Fruit fly (Drosophila melanogaster) whole organism, pupa: ENCODE data around the gene CG12091.

Source experiments
- CG10348 ChIP-seq: fragments of 200-800 bp; sonication (Bioruptor generic); IDR thresholded peaks from 2 replicates; pipeline ENCODE4 v1.3.6; 2022; ENCODE audit warnings: missing biosample characterization, missing genetic modification characterization
- CG12605 ChIP-seq: fragments of 200-800 bp; sonication (Bioruptor generic); IDR thresholded peaks from 2 replicates; pipeline ENCODE4 v1.3.6; 2022; ENCODE audit warnings: missing biosample characterization, missing genetic modification characterization
- CG13204 ChIP-seq: fragments of 200-800 bp; sonication (Bioruptor generic); optimal IDR thresholded peaks from 2 replicates; lab custom pipeline; 2018; ENCODE audit warnings: missing biosample characterization, mild to moderate bottlenecking, missing genetic modification characterization, moderate library complexity
- CG14655 ChIP-seq: fragments of 200-800 bp; sonication (Bioruptor generic); optimal IDR thresholded peaks from 3 replicates; lab custom pipeline; 2017; ENCODE audit warnings: mild to moderate bottlenecking, missing biosample characterization, missing genetic modification reagents, missing genetic modification characterization
- CG15710 ChIP-seq: fragments of 200-800 bp; sonication (Bioruptor generic); optimal IDR thresholded peaks from 2 replicates; lab custom pipeline; 2018; ENCODE audit warnings: missing biosample characterization, mild to moderate bottlenecking, missing genetic modification characterization, moderate library complexity
- CG17806 ChIP-seq: fragments of 200-800 bp; sonication (Bioruptor generic); optimal IDR thresholded peaks from 2 replicates; lab custom pipeline; 2018; ENCODE audit warnings: missing biosample characterization, mild to moderate bottlenecking, missing genetic modification characterization, moderate library complexity
- CG32121 ChIP-seq: fragments of 200-800 bp; sonication (Bioruptor generic); IDR thresholded peaks from 2 replicates; pipeline ENCODE4 v1.3.6; 2022; ENCODE audit warnings: missing biosample characterization, missing genetic modification characterization
- CG34367 ChIP-seq: fragments of 200-800 bp; sonication (Bioruptor generic); optimal IDR thresholded peaks from 2 replicates; lab custom pipeline; 2018; ENCODE audit warnings: missing biosample characterization, mild to moderate bottlenecking, missing genetic modification characterization
- CG4496 ChIP-seq: fragments of 200-800 bp; sonication (Bioruptor generic); IDR thresholded peaks from 3 replicates; pipeline ENCODE4 v1.3.6; 2022; ENCODE audit warnings: missing biosample characterization, missing genetic modification characterization
- CG8159 ChIP-seq: fragments of 200-800 bp; sonication (Bioruptor generic); optimal IDR thresholded peaks from 3 replicates; lab custom pipeline; 2018; ENCODE audit warnings: missing biosample characterization, mild to moderate bottlenecking, missing genetic modification characterization, moderate library complexity
- CG8301 ChIP-seq: fragments of 200-800 bp; sonication (Bioruptor generic); optimal IDR thresholded peaks from 2 replicates; lab custom pipeline; 2018; ENCODE audit warnings: missing biosample characterization, mild to moderate bottlenecking, missing genetic modification characterization
- CG9948 ChIP-seq: fragments of 200-800 bp; sonication (Bioruptor generic); optimal IDR thresholded peaks from 2 replicates; lab custom pipeline; 2018; ENCODE audit warnings: missing biosample characterization, mild to moderate bottlenecking, missing genetic modification characterization, moderate library complexity
- D1 ChIP-seq: fragments of 200-800 bp; sonication (Bioruptor generic); optimal IDR thresholded peaks from 2 replicates; lab custom pipeline; 2018; ENCODE audit warnings: missing biosample characterization, mild to moderate bottlenecking, missing genetic modification characterization, moderate library complexity
- EcR ChIP-seq: fragments of 200-800 bp; sonication (Bioruptor generic); optimal IDR thresholded peaks from 3 replicates; lab custom pipeline; 2019; ENCODE audit warnings: missing biosample characterization, missing genetic modification characterization, mild to moderate bottlenecking, moderate library complexity, missing genetic modification reagents
- Ets98B ChIP-seq: fragments of 200-800 bp; sonication (Bioruptor generic); IDR thresholded peaks from 2 replicates; pipeline ENCODE4 v1.3.6; 2022; ENCODE audit warnings: missing biosample characterization, missing genetic modification characterization
- Pif1A ChIP-seq: fragments of 200-800 bp; sonication (Bioruptor generic); optimal IDR thresholded peaks from 3 replicates; lab custom pipeline; 2016; ENCODE audit warnings: missing biosample characterization, missing genetic modification characterization
- Pif1B ChIP-seq: fragments of 200-800 bp; sonication (Bioruptor generic); optimal IDR thresholded peaks from 3 replicates; lab custom pipeline; 2016; ENCODE audit warnings: missing biosample characterization, missing genetic modification characterization
- Snoo ChIP-seq: fragments of 200-800 bp; sonication (Bioruptor generic); optimal IDR thresholded peaks from 3 replicates; lab custom pipeline; 2017; ENCODE audit warnings: missing biosample characterization, mild to moderate bottlenecking, missing genetic modification characterization, inconsistent platforms
- fd96Ca ChIP-seq: fragments of 200-800 bp; sonication (Bioruptor generic); IDR thresholded peaks from 3 replicates; pipeline ENCODE4 v1.3.6; 2022; ENCODE audit warnings: missing biosample characterization, missing genetic modification characterization
- gl ChIP-seq: fragments of 200-800 bp; sonication (Bioruptor generic); optimal IDR thresholded peaks from 2 replicates; lab custom pipeline; 2018; ENCODE audit warnings: missing biosample characterization, mild to moderate bottlenecking, missing genetic modification characterization
- rn ChIP-seq: fragments of 200-800 bp; sonication (Bioruptor generic); IDR thresholded peaks from 2 replicates; pipeline ENCODE4 v1.3.6; 2022; ENCODE audit warnings: missing biosample characterization, missing genetic modification characterization

The CG12091 gene

DNA sequence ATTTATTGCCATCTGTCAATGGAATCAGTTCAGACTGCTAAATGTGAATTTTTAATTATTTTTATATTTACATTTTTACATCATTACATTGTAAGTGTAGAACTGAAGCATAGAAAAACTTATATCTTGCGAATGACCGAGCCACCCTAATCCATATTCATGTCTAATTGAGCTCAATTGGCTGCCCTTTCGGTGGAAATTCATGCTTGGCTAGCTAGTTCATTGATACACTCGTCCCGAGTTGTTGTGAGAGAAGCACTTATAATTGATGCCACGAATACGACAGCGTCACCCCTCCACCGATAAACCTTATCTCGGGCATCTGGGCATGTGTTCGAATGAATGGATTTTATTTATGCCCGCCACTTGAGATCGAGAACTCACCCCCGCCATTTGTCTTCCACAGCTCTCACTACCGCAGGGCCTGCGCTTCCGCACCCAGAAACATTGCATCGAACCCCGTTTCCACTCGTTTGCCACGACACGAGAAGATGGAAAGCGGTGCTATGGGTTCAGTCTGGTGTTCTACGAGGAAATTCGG is 1.7 kb upstream of the CG12091 start:
- TF ChIP-seq CG12605 (GFP tag; lab: Robert Waterston, UW) (no peak), EcR (GFP tag; lab: Kevin White, UChicago) (peak; percentile 1), CG8301 (tag; lab: Kevin White, UChicago) (no peak), CG10348 (no peak), gl (tag; lab: Kevin White, UChicago) (no peak), CG8159 (tag; lab: Kevin White, UChicago) (peak; percentile 46), Snoo (tag; lab: Kevin White, UChicago) (no peak)

DNA sequence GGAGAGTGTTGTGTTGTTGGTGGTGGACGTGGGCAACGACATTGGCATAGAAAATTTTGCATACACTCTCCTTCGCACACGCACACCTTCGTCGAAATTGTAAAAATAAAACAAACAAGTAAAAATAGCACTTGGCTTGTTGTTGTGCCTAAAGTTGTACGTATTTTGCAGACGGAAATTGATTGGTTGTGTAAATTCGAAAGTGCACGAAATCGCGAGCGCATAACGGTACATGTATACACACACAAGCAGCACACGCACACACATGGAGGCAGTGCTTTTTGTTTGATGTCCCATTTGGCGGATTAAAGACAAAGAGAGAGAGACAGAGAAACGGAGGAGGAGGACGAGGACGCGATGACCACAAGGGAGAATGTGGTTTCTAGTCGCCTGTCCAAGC is 718 bp upstream of the CG12091 start:
- TF ChIP-seq Snoo (tag; lab: Kevin White, UChicago): no peak
- no peak for TF ChIP-seq CG8159 (tag; lab: Kevin White, UChicago)
- no peak for TF ChIP-seq CG17806 (tag; lab: Kevin White, UChicago)
- TF ChIP-seq D1: no peak
- no peak for TF ChIP-seq CG32121 (GFP tag; lab: Robert Waterston, UW)
- no peak for TF ChIP-seq rn (GFP tag; lab: Robert Waterston, UW)
- TF ChIP-seq CG8301 (tag; lab: Kevin White, UChicago): no peak

DNA sequence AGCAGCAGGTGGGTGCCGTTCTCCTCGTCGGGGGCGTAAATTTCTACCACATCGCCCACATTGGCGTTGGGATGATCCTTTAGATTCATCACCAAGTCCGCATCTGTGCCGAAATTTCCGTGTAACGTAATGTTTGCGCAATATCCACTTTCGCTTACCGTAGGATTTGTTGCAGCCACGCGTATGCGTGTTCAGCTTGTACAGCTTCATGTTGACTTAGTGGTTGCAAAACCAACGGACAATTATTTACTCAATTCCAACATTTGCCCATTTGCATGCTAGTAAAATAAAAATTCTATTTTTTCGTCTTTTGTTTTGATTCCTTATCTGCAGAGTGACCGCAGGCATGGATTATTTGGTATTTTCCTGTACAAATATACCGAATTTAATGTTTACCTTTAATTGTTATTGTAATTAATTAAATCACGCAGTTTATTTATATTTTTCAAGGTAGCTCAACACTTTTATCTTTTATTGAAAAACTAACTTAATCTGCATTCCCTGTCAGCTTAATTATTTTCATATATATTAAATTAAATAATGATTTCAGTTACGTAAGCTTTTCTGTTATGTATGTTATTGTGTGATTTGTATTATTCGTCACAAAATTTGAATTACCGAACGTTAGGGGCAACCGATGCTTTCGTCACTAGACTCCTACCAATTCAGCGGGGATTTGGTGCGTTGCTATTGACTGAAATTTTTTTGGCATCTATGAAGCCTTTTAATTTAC is 2.8 kb downstream of the CG12091 start, which contains the start of gene Iml1:
TSS of gene Iml1 (minus strand) at position 336 of the 733 bp plus-strand sequence.
- no peak for TF ChIP-seq Snoo (tag; lab: Kevin White, UChicago)
- TF ChIP-seq CG32121 (GFP tag; lab: Robert Waterston, UW): peak; percentile 50; the same call in 1 of the 2 replicates
- TF ChIP-seq Ets98B (GFP tag; lab: Robert Waterston, UW): peak; percentile 38; the same call in 1 of the 2 replicates
- peak; percentile 44; the same call in 1 of the 3 replicates for TF ChIP-seq CG4496 (GFP tag; lab: Robert Waterston, UW)

DNA sequence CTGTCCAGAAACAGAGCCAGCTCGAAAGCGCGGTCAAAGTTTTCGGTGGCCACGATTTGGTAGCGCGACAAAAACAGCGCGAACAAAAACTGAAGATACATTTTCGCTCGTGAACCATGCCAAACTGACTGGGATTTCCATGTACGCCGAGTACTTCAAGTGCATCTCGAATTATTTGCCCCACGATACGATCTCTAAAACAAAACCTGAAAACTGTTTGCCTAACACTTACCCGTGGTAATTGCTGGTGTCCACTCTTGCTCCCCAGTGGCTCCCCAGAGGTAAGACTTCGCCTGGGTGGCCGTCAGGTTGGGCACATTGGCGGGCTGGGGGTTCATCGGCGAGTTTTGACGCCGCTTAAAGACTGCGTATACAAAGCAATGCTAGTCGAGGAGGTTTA is 5.5 kb downstream of the CG12091 start, which contains the start of gene Ir62a:
TSS of gene Ir62a (minus strand) at position 101 of the 400 bp plus-strand sequence.
- TF ChIP-seq gl (tag; lab: Kevin White, UChicago) (no peak), CG14655 (no peak), CG15710 (tag; lab: Kevin White, UChicago) (no peak), D1 (no peak), fd96Ca (no peak), CG32121 (GFP tag; lab: Robert Waterston, UW) (no peak), Ets98B (GFP tag; lab: Robert Waterston, UW) (no peak), CG13204 (GFP tag; lab: Kevin White, UChicago) (no peak), CG9948 (tag; lab: Kevin White, UChicago) (no peak)
- TF ChIP-seq, all 21 proteins: peak for 0

DNA sequence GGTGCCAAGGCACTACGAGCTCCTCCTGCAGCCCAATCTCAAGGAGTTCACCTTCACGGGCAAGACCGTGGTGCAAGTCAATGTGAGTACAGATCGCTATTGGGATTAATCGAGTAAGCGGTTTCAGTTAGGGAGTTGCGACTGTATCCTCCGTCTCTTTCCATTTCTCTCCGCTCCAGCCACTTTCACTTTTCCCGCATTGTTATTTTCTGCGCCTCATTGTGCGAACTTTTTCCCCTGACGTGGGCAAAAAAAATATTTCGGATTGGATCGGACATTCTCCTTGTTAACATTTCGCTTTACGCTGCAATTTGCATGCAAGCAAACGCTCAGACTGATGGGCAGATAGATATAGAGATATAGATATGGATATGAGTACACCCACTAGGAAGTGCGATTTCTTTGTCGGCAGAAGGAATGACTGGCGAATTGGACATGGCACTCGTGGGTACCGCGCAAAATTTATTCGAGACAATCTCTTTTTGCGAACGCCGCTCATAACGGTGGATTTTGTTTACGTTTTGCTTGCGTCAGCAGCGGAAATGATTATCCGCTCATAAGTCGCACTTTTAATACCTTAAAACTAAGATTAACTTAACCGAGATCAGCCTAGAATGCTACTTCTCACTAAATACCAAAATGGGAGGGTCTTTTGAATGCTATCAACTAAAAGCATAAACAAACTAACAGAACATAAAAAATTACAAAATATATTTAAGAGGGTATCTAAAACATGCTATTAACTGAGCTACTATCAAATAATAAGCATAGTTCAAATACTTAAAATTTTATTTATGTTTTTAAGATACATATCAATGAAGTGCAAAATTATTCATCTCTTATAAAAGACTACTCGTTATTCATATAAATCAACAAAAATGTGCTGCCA is 17.7 kb downstream of the CG12091 start:
- TF ChIP-seq CG4496 (GFP tag; lab: Robert Waterston, UW) (0 out of 3 replicates have a peak, but pooled peaks have one; percentile 10), Snoo (tag; lab: Kevin White, UChicago) (no peak)

DNA sequence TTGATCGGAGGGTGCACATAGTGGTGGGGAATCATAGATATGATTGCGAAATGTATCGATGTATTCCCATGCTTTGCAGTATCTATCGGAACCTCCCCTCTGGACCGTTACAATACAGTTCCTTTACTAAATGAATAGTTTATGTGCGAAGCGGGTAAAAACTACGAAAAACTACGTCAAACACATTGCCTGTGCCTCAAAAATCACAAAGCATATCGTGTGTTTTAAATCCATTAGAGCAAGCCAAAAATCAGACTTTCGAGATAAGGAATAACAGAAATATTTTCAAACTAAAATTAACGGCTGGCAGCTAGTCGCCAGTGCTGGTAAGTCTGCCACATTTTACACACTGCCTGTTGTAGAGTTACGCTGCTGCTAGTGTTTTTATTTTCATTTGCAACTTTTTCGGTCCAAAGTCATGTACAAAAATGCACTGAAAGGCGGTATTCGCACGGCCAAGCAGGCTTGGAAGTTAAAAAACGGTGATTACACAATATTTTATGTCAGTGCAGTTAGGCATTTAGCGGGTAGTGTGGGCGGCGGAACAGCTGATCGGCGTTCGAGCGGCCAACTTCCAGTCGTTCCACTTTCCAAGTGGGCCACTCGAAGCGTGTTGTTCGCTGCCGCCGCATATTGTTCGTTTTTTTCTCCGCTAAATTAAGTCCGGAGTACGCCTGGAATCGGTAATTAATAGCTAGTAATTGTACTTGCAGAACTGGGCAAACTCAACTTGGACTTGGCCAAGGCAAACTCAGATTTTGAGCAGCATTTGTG is 19.2 kb downstream of the CG12091 start:
- TF ChIP-seq rn (GFP tag; lab: Robert Waterston, UW) (peak; percentile 57), CG12605 (GFP tag; lab: Robert Waterston, UW) (peak; percentile 47), Snoo (tag; lab: Kevin White, UChicago) (peak; percentile 52), fd96Ca (peak; percentile 79), CG13204 (GFP tag; lab: Kevin White, UChicago) (no peak), CG8301 (tag; lab: Kevin White, UChicago) (peak; percentile 40), CG15710 (tag; lab: Kevin White, UChicago) (peak; percentile 38), CG34367 (tag; lab: Kevin White, UChicago) (peak; percentile 12), CG4496 (GFP tag; lab: Robert Waterston, UW) (peak; percentile 88), CG17806 (tag; lab: Kevin White, UChicago) (peak; percentile 53), CG8159 (tag; lab: Kevin White, UChicago) (peak; percentile 41), CG14655 (peak; percentile 39), CG9948 (tag; lab: Kevin White, UChicago) (peak; percentile 16), D1 (no peak), Pif1A (no peak), Ets98B (GFP tag; lab: Robert Waterston, UW) (peak; percentile 72), EcR (GFP tag; lab: Kevin White, UChicago) (no peak), Pif1B (GFP tag; lab: Kevin White, UChicago) (peak; percentile 75), CG32121 (GFP tag; lab: Robert Waterston, UW) (peak; percentile 72)
